Worm (Caenorhabditis elegans) whole organism, early embryonic: ENCODE measurements around the gene F19C6.5.

ENCODE experiments used
- B0310.2 ChIP-seq: sonication (generic microtip); optimal IDR thresholded peaks from 2 replicates; lab custom pipeline; 2016; ENCODE audit warnings: mild to moderate bottlenecking, missing genetic modification characterization, missing compliant biosample characterization
- aly-1 ChIP-seq: sonication (generic microtip); optimal IDR thresholded peaks from 2 replicates; lab custom pipeline; 2016; ENCODE audit warnings: missing genetic modification characterization, missing compliant biosample characterization
- ama-1 ChIP-seq: fragments of 150-350 bp; optimal IDR thresholded peaks from 2 replicates; lab custom pipeline; 2014
- ceh-13 ChIP-seq: fragments of 200-800 bp; sonication (Bioruptor generic); optimal IDR thresholded peaks from 2 replicates; lab custom pipeline; 2018; ENCODE audit warnings: mild to moderate bottlenecking, missing genetic modification characterization, missing compliant biosample characterization
- ceh-36 ChIP-seq: sonication (generic microtip); optimal IDR thresholded peaks from 2 replicates; lab custom pipeline; 2016; ENCODE audit warnings: missing genetic modification characterization, inconsistent platforms, missing compliant biosample characterization
- ets-7 ChIP-seq: sonication (generic microtip); optimal IDR thresholded peaks from 2 replicates; lab custom pipeline; 2016; ENCODE audit warnings: missing genotype, missing genetic modification characterization, missing compliant biosample characterization
- flt-1 ChIP-seq: fragments of 200-800 bp; sonication (Bioruptor generic); IDR thresholded peaks from 2 replicates; pipeline ENCODE4 v1.3.6; 2022; ENCODE audit warnings: missing genetic modification characterization, missing compliant biosample characterization
- hmbx-1 ChIP-seq: sonication (generic microtip); optimal IDR thresholded peaks from 2 replicates; lab custom pipeline; 2016; ENCODE audit warnings: mild to moderate bottlenecking, missing genetic modification characterization, missing compliant biosample characterization
- hmg-4 ChIP-seq: fragments of 200-800 bp; sonication (Bioruptor generic); optimal IDR thresholded peaks from 2 replicates; lab custom pipeline; 2018; ENCODE audit warnings: mild to moderate bottlenecking, missing genetic modification characterization, missing compliant biosample characterization
- scrt-1 ChIP-seq: fragments of 200-800 bp; sonication (Bioruptor generic); IDR thresholded peaks from 2 replicates; pipeline ENCODE4 v1.3.6; 2022; ENCODE audit warnings: missing genetic modification characterization, missing compliant biosample characterization
- tbx-11 ChIP-seq: fragments of 200-800 bp; sonication (Bioruptor generic); IDR thresholded peaks from 2 replicates; pipeline ENCODE4 v1.3.6; 2022; ENCODE audit warnings: missing genetic modification characterization, missing compliant biosample characterization
- tbx-37 ChIP-seq: fragments of 200-800 bp; sonication (Bioruptor generic); conservative IDR thresholded peaks from 2 replicates; pipeline ENCODE4 v1.3.6; 2022; ENCODE audit warnings: missing genetic modification reagents, missing genetic modification characterization, missing compliant biosample characterization
- tra-4 ChIP-seq: sonication (generic microtip); optimal IDR thresholded peaks from 2 replicates; lab custom pipeline; 2017; ENCODE audit warnings: missing genetic modification characterization, missing compliant biosample characterization

ce11 chrX:9997344-9997743 is 12.6 kb upstream of the F19C6.5 start:
- TF ChIP-seq ama-1 (lab: Kevin White, UChicago) (no peak), flt-1 (GFP tag; lab: Robert Waterston, UW) (no peak), hmbx-1 (tag; lab: Kevin White, UChicago) (no peak), aly-1 (tag; lab: Kevin White, UChicago) (no peak), scrt-1 (no peak), ceh-13 (GFP tag; lab: Kevin White, UChicago) (no peak), ceh-36 (tag; lab: Kevin White, UChicago) (no peak), B0310.2 (tag; lab: Kevin White, UChicago) (no peak), ets-7 (tag; lab: Kevin White, UChicago) (no peak), tra-4 (tag; lab: Kevin White, UChicago) (no peak), tbx-11 (no peak), hmg-4 (GFP tag; lab: Kevin White, UChicago) (no peak), tbx-37 (GFP tag; lab: Robert Waterston, UW) (no peak)
